Fruit fly (Drosophila melanogaster) whole organism, embryonic: ENCODE results near the gene Acph-1.
A peak's percentile ranks its signal among the peaks of the same experiment; 100 is the strongest.

ENCODE experiments used
- Asciz ChIP-seq: fragments of 200-800 bp; sonication (Bioruptor generic); optimal IDR thresholded peaks from 2 replicates; lab custom pipeline; 2017; ENCODE audit warnings: missing biosample characterization, mild to moderate bottlenecking, missing genetic modification characterization, missing genetic modification reagents
- CG13894 ChIP-seq: fragments of 200-800 bp; sonication (Bioruptor generic); optimal IDR thresholded peaks from 3 replicates; lab custom pipeline; 2018; ENCODE audit warnings: missing biosample characterization, mild to moderate bottlenecking, missing genetic modification characterization, moderate library complexity
- CG14667 ChIP-seq: fragments of 200-800 bp; sonication (Bioruptor generic); IDR thresholded peaks from 2 replicates; pipeline ENCODE4 v1.3.6; 2022; ENCODE audit warnings: missing biosample characterization, missing genetic modification characterization
- CTCF ChIP-seq: fragments of 200-800 bp; sonication (Bioruptor generic); optimal IDR thresholded peaks from 2 replicates; lab custom pipeline; 2017; ENCODE audit warnings: missing biosample characterization, mild to moderate bottlenecking, missing genetic modification characterization, moderate library complexity
- Nf-YA ChIP-seq: fragments of 200-800 bp; sonication (Bioruptor generic); IDR thresholded peaks from 2 replicates; pipeline ENCODE4 v1.3.6; 2022; ENCODE audit warnings: missing biosample characterization, missing genetic modification characterization
- Usf ChIP-seq: fragments of 200-800 bp; sonication (Bioruptor generic); optimal IDR thresholded peaks from 2 replicates; lab custom pipeline; 2017; ENCODE audit warnings: missing genotype, missing biosample characterization, missing genetic modification characterization
- abd-A ChIP-seq: fragments of 200-800 bp; sonication (Bioruptor generic); optimal IDR thresholded peaks from 3 replicates; lab custom pipeline; 2019; ENCODE audit warnings: missing biosample characterization, mild to moderate bottlenecking, missing genetic modification characterization, moderate library complexity
- dm ChIP-seq: fragments of 200-800 bp; sonication (Bioruptor generic); optimal IDR thresholded peaks from 3 replicates; lab custom pipeline; 2016; ENCODE audit warnings: missing biosample characterization, missing genetic modification characterization
- pan ChIP-seq, 4 experiments: fragments of >200 bp in 3 of 4; fragments of 200-800 bp in 1 of 4; sonication (Bioruptor generic) in 1 of 4; optimal IDR thresholded peaks in 3 of 4; IDR thresholded peaks in 1 of 4; 2 replicates each; pipeline versions ENCODE4 v1.3.6 to Lab custom; 2017 to 2022; ENCODE audit warnings: missing biosample characterization in 2 of 4, missing genetic modification characterization in 2 of 4, mixed read lengths in 1 of 4
- pnt ChIP-seq: fragments of 200-800 bp; sonication (Bioruptor generic); optimal IDR thresholded peaks from 3 replicates; lab custom pipeline; 2016; ENCODE audit warnings: missing biosample characterization, missing genetic modification characterization
- twi ChIP-seq: fragments of 200-800 bp; optimal IDR thresholded peaks from 2 replicates; lab custom pipeline; 2019; ENCODE audit warnings: missing biosample characterization, mild to moderate bottlenecking, missing genetic modification characterization, moderate library complexity

- no peak for TF ChIP-seq Asciz (GFP tag; lab: Kevin White, UChicago)
- TF ChIP-seq CG13894 (tag; lab: Kevin White, UChicago) = no peak
- no peak for TF ChIP-seq CTCF (GFP tag; lab: Kevin White, UChicago)
- TF ChIP-seq Usf = no peak
- no peak for TF ChIP-seq twi (tag; lab: Kevin White, UChicago)
- no peak for TF ChIP-seq Nf-YA
- no peak for TF ChIP-seq CG14667 (GFP tag; lab: Robert Waterston, UW)
- no peak for TF ChIP-seq pan (optimal IDR thresholded peaks at IDR 0.05; lab: Kevin White, UChicago)
- TF ChIP-seq pan (GFP tag; optimal IDR thresholded peaks at IDR 0.05 in 1 of 2, IDR thresholded peaks at IDR 0.05 in 1 of 2) = peak in 1 of 2 experiments; percentile 29
- no peak for TF ChIP-seq pnt
- no peak for TF ChIP-seq dm (GFP tag; lab: Kevin White, UChicago)
- no peak for TF ChIP-seq abd-A
Measured at dm6 chr3R:30021009-30021408, 27.8 kb upstream of the Acph-1 start.
